Fruit fly (Drosophila melanogaster) whole organism, embryonic: ENCODE results near the gene Ced-12.

ENCODE experiments used
- Abd-B ChIP-seq: fragments of 200-800 bp; sonication (Bioruptor generic); optimal IDR thresholded peaks from 2 replicates; lab custom pipeline; 2018; ENCODE audit warnings: missing biosample characterization, mild to moderate bottlenecking, missing genetic modification characterization, moderate library complexity
- Antp ChIP-seq: fragments of 200-800 bp; sonication (Bioruptor generic); optimal IDR thresholded peaks from 3 replicates; lab custom pipeline; 2016; ENCODE audit warnings: missing biosample characterization, missing genetic modification characterization
- Awh ChIP-seq: fragments of 200-800 bp; sonication (Bioruptor generic); IDR thresholded peaks from 2 replicates; pipeline ENCODE4, ENCODE4 v1.3.6; 2022; ENCODE audit warnings: missing biosample characterization, missing genetic modification characterization
- Blimp-1 ChIP-seq: fragments of 200-800 bp; sonication (Bioruptor generic); optimal IDR thresholded peaks from 3 replicates; lab custom pipeline; 2018; ENCODE audit warnings: missing biosample characterization, missing genetic modification characterization, mild to moderate bottlenecking, moderate library complexity, missing genetic modification reagents
- CG11085 ChIP-seq: fragments of 200-800 bp; sonication (Bioruptor generic); IDR thresholded peaks from 2 replicates; pipeline ENCODE4 v1.3.6; 2022; ENCODE audit warnings: missing biosample characterization, missing genetic modification characterization
- CG12104 ChIP-seq: fragments of 200-800 bp; sonication (Bioruptor generic); optimal IDR thresholded peaks from 3 replicates; lab custom pipeline; 2016; ENCODE audit warnings: missing biosample characterization, missing genetic modification characterization
- CG14441 ChIP-seq: fragments of 200-800 bp; sonication (Bioruptor generic); IDR thresholded peaks from 2 replicates; pipeline ENCODE4 v1.3.6; 2022; ENCODE audit warnings: missing biosample characterization, missing genetic modification characterization
- CG1529 ChIP-seq: fragments of 200-800 bp; sonication (Bioruptor generic); optimal IDR thresholded peaks from 3 replicates; lab custom pipeline; 2018; ENCODE audit warnings: missing biosample characterization, missing genetic modification characterization
- CG15696 ChIP-seq: fragments of 200-800 bp; sonication (Bioruptor generic); optimal IDR thresholded peaks from 2 replicates; lab custom pipeline; 2019; ENCODE audit warnings: missing biosample characterization, mild to moderate bottlenecking, missing genetic modification characterization, moderate library complexity
- CG16813 ChIP-seq: fragments of 200-800 bp; sonication (Bioruptor generic); IDR thresholded peaks from 3 replicates; pipeline ENCODE4 v1.3.6; 2022; ENCODE audit warnings: missing biosample characterization, missing genetic modification characterization; ENCODE audit not compliant: partially characterized antibody
- CG16815 ChIP-seq: fragments of 200-800 bp; sonication (Bioruptor generic); optimal IDR thresholded peaks from 3 replicates; lab custom pipeline; 2017; ENCODE audit warnings: missing biosample characterization, mild to moderate bottlenecking, missing genetic modification characterization
- CG17361 ChIP-seq: fragments of 200-800 bp; sonication (Bioruptor generic); IDR thresholded peaks from 3 replicates; pipeline ENCODE4 v1.3.6; 2022; ENCODE audit warnings: missing biosample characterization, missing genetic modification characterization
- CG17385 ChIP-seq: fragments of 200-800 bp; sonication (Bioruptor generic); optimal IDR thresholded peaks from 3 replicates; lab custom pipeline; 2018; ENCODE audit warnings: missing biosample characterization, mild to moderate bottlenecking, missing genetic modification characterization
- CG17829 ChIP-seq: fragments of 200-800 bp; optimal IDR thresholded peaks from 2 replicates; lab custom pipeline; 2019; ENCODE audit warnings: missing biosample characterization, mild to moderate bottlenecking, missing genetic modification characterization, moderate library complexity
- CG31224 ChIP-seq: fragments of 200-800 bp; sonication (Bioruptor generic); IDR thresholded peaks from 2 replicates; pipeline ENCODE4 v1.3.6; 2022; ENCODE audit warnings: missing biosample characterization, missing genetic modification characterization
- CG3163 ChIP-seq: fragments of 200-800 bp; sonication (Bioruptor generic); optimal IDR thresholded peaks from 3 replicates; lab custom pipeline; 2016; ENCODE audit warnings: missing biosample characterization, missing genetic modification characterization
- CG4404 ChIP-seq: fragments of 200-800 bp; sonication (Bioruptor generic); IDR thresholded peaks from 2 replicates; pipeline ENCODE4 v1.3.6; 2022; ENCODE audit warnings: missing biosample characterization, missing genetic modification characterization
- CG6254 ChIP-seq: fragments of 200-800 bp; sonication (Bioruptor generic); optimal IDR thresholded peaks from 3 replicates; lab custom pipeline; 2017; ENCODE audit warnings: mild to moderate bottlenecking, missing biosample characterization, missing genetic modification reagents, missing genetic modification characterization
- CG6765 ChIP-seq: fragments of 200-800 bp; sonication (Bioruptor generic); optimal IDR thresholded peaks from 3 replicates; lab custom pipeline; 2017; ENCODE audit warnings: missing biosample characterization, mild to moderate bottlenecking, missing genetic modification characterization
- Doc2 ChIP-seq: fragments of 200-800 bp; sonication (Bioruptor generic); IDR thresholded peaks from 2 replicates; pipeline ENCODE4 v1.3.6; 2022; ENCODE audit warnings: missing biosample characterization, missing genetic modification characterization
- Dp ChIP-seq: fragments of 200-800 bp; sonication (Bioruptor generic); optimal IDR thresholded peaks from 2 replicates; lab custom pipeline; 2018; ENCODE audit warnings: missing biosample characterization, mild to moderate bottlenecking, missing genetic modification characterization, moderate library complexity
- Drgx ChIP-seq: fragments of 200-800 bp; sonication (Bioruptor generic); IDR thresholded peaks from 2 replicates; pipeline ENCODE4 v1.3.6; 2022; ENCODE audit warnings: missing biosample characterization, missing genetic modification characterization
- Gug ChIP-seq: fragments of 200-800 bp; sonication (Bioruptor generic); IDR thresholded peaks from 4 replicates; pipeline ENCODE4 v1.3.6; 2022; ENCODE audit warnings: missing biosample characterization, missing genetic modification characterization
- HLH4C ChIP-seq: fragments of 200-800 bp; sonication (Bioruptor generic); IDR thresholded peaks from 3 replicates; pipeline ENCODE4 v1.3.6; 2022; ENCODE audit warnings: missing biosample characterization, missing genetic modification characterization; ENCODE audit not compliant: partially characterized antibody
- Hr51 ChIP-seq, 2 experiments: fragments of 200-800 bp; sonication (Bioruptor generic); optimal IDR thresholded peaks; 2 replicates in 1 of 2; 3 replicates in 1 of 2; lab custom pipeline; 2016 to 2018; ENCODE audit warnings: missing biosample characterization in 2 of 2, missing genetic modification characterization in 2 of 2, mild to moderate bottlenecking in 1 of 2, moderate library complexity in 1 of 2
- Hr78 ChIP-seq, 2 experiments: fragments of 200-800 bp in 1 of 2; fragments of >200 bp in 1 of 2; sonication (Bioruptor generic) in 1 of 2; optimal IDR thresholded peaks; 2 replicates each; lab custom pipeline; 2017 to 2019; ENCODE audit warnings: missing biosample characterization in 2 of 2, missing genetic modification characterization in 2 of 2, mild to moderate bottlenecking in 1 of 2, moderate library complexity in 1 of 2
- MBD-R2 ChIP-seq: fragments of 200-800 bp; sonication (Bioruptor generic); IDR thresholded peaks from 2 replicates; pipeline ENCODE4 v1.3.6; 2022; ENCODE audit warnings: missing biosample characterization, missing genetic modification characterization
- Opbp ChIP-seq: fragments of 200-800 bp; sonication (Bioruptor generic); IDR thresholded peaks from 3 replicates; pipeline ENCODE4 v1.3.6; 2022; ENCODE audit warnings: missing biosample characterization, missing genetic modification characterization; ENCODE audit not compliant: partially characterized antibody
- PHDP ChIP-seq: fragments of 200-800 bp; sonication (Bioruptor generic); optimal IDR thresholded peaks from 3 replicates; lab custom pipeline; 2018; ENCODE audit warnings: missing biosample characterization, mild to moderate bottlenecking, missing genetic modification characterization, moderate library complexity
- al ChIP-seq: fragments of 200-800 bp; sonication (Bioruptor generic); IDR thresholded peaks from 2 replicates; pipeline ENCODE4 v1.3.6; 2022; ENCODE audit warnings: missing biosample characterization, missing genetic modification characterization
- az2 ChIP-seq: fragments of 200-800 bp; sonication (Bioruptor generic); optimal IDR thresholded peaks from 3 replicates; lab custom pipeline; 2016; ENCODE audit warnings: missing biosample characterization, missing genetic modification characterization
- bsh ChIP-seq, 2 experiments: fragments of 200-800 bp; sonication (Bioruptor generic); optimal IDR thresholded peaks; 2 replicates each; lab custom pipeline; 2017 to 2018; ENCODE audit warnings: mild to moderate bottlenecking in 2 of 2, missing biosample characterization in 2 of 2, missing genetic modification characterization in 2 of 2, moderate library complexity in 1 of 2
- cad ChIP-seq: fragments of >200 bp; optimal IDR thresholded peaks from 2 replicates; lab custom pipeline; 2017; ENCODE audit warnings: missing biosample characterization, missing genetic modification characterization
- chif ChIP-seq, 2 experiments: fragments of 200-800 bp; sonication (Bioruptor generic); optimal IDR thresholded peaks; 3 replicates each; lab custom pipeline; 2016; ENCODE audit warnings: missing biosample characterization in 2 of 2, missing genetic modification characterization in 2 of 2
- ci ChIP-seq: fragments of 200-800 bp; sonication (Bioruptor generic); IDR thresholded peaks from 3 replicates; pipeline ENCODE4 v1.3.6; 2022; ENCODE audit warnings: missing biosample characterization, missing genetic modification characterization
- croc ChIP-seq: fragments of 200-800 bp; sonication (Bioruptor generic); conservative IDR thresholded peaks from 3 replicates; pipeline ENCODE4 v1.3.6; 2022; ENCODE audit warnings: missing biosample characterization, missing genetic modification characterization
- grau ChIP-seq: fragments of 200-800 bp; optimal IDR thresholded peaks from 3 replicates; lab custom pipeline; 2019; ENCODE audit warnings: missing biosample characterization, mild to moderate bottlenecking, missing genetic modification characterization, moderate library complexity
- grn ChIP-seq: fragments of 200-800 bp; sonication (Bioruptor generic); optimal IDR thresholded peaks from 3 replicates; lab custom pipeline; 2017; ENCODE audit warnings: missing biosample characterization, missing genetic modification characterization
- hb ChIP-seq: fragments of 200-800 bp; sonication (Bioruptor generic); IDR thresholded peaks from 3 replicates; pipeline ENCODE4 v1.3.6; 2022; ENCODE audit warnings: missing biosample characterization, missing genetic modification characterization; ENCODE audit not compliant: partially characterized antibody
- insv ChIP-seq, 2 experiments: fragments of 200-800 bp; sonication (Bioruptor generic); optimal IDR thresholded peaks; 3 replicates each; lab custom pipeline; 2016 to 2018; ENCODE audit warnings: missing biosample characterization in 2 of 2, missing genetic modification characterization in 2 of 2
- ken ChIP-seq: fragments of 200-800 bp; sonication (Bioruptor generic); IDR thresholded peaks from 3 replicates; pipeline ENCODE4 v1.3.6; 2022; ENCODE audit warnings: missing biosample characterization, missing genetic modification characterization
- nerfin-2 ChIP-seq: fragments of 200-800 bp; sonication (Bioruptor generic); IDR thresholded peaks from 2 replicates; pipeline ENCODE4 v1.3.6; 2022; ENCODE audit warnings: missing biosample characterization, missing genetic modification characterization; ENCODE audit not compliant: partially characterized antibody
- odd ChIP-seq: fragments of 200-800 bp; sonication (Bioruptor generic); optimal IDR thresholded peaks from 2 replicates; lab custom pipeline; 2017; ENCODE audit warnings: missing biosample characterization, mild to moderate bottlenecking, missing genetic modification characterization
- rib ChIP-seq: fragments of 200-800 bp; sonication (Bioruptor generic); IDR thresholded peaks from 2 replicates; pipeline ENCODE4 v1.3.6; 2022; ENCODE audit warnings: missing biosample characterization, missing genetic modification characterization
- shn ChIP-seq: fragments of 200-800 bp; sonication (Bioruptor generic); optimal IDR thresholded peaks from 3 replicates; lab custom pipeline; 2016; ENCODE audit warnings: missing biosample characterization, missing genetic modification characterization
- sqz ChIP-seq: fragments of 200-800 bp; sonication (Bioruptor generic); optimal IDR thresholded peaks from 3 replicates; lab custom pipeline; 2018; ENCODE audit warnings: missing biosample characterization, mild to moderate bottlenecking, missing genetic modification characterization
- ttk ChIP-seq: fragments of 200-800 bp; sonication (Bioruptor generic); IDR thresholded peaks from 2 replicates; pipeline ENCODE4 v2.1.2; 2022; ENCODE audit warnings: missing biosample characterization, missing genetic modification characterization
- usp ChIP-seq: fragments of >200 bp; optimal IDR thresholded peaks from 2 replicates; lab custom pipeline; 2017; ENCODE audit warnings: missing biosample characterization, missing genetic modification characterization
- vvl ChIP-seq: fragments of 200-800 bp; sonication (Bioruptor generic); IDR thresholded peaks from 2 replicates; pipeline ENCODE4 v1.3.6; 2022; ENCODE audit warnings: missing biosample characterization, missing genetic modification characterization

Gene Ced-12

dm6 chr2L:12065683-12066386 lies 31.8 kb upstream of the Ced-12 start:
- TF ChIP-seq CG6765: no peak
- peak; percentile 32 for TF ChIP-seq az2 (GFP tag; lab: Kevin White, UChicago)
- TF ChIP-seq CG3163: peak; percentile 71
- TF ChIP-seq HLH4C (GFP tag; lab: Robert Waterston, UW): no peak
- no peak for TF ChIP-seq Awh (GFP tag; lab: Robert Waterston, UW)
- no peak for TF ChIP-seq ci (GFP tag; lab: Robert Waterston, UW)
- TF ChIP-seq CG17385 (GFP tag; lab: Kevin White, UChicago): peak; percentile 9
- no peak for TF ChIP-seq MBD-R2 (GFP tag; lab: Robert Waterston, UW)
- TF ChIP-seq Opbp (GFP tag; lab: Robert Waterston, UW): no peak
- TF ChIP-seq CG16813 (GFP tag; lab: Robert Waterston, UW): no peak
- peak; percentile 64 to 92 for TF ChIP-seq bsh (GFP tag; optimal IDR thresholded peaks at IDR 0.05; lab: Kevin White, UChicago)
- no peak for TF ChIP-seq Antp (GFP tag; lab: Kevin White, UChicago)
- no peak for TF ChIP-seq al (GFP tag; lab: Robert Waterston, UW)
- no peak for TF ChIP-seq CG31224 (GFP tag; lab: Robert Waterston, UW)
- no peak for TF ChIP-seq Hr78 (GFP tag; optimal IDR thresholded peaks at IDR 0.05; lab: Kevin White, UChicago)
- TF ChIP-seq Drgx (GFP tag; lab: Robert Waterston, UW): peak; percentile 94
- TF ChIP-seq odd (GFP tag; lab: Kevin White, UChicago): no peak
- peak; percentile 62; the same call in 1 of the 2 replicates for TF ChIP-seq vvl
- TF ChIP-seq Blimp-1: peak; percentile 90
- TF ChIP-seq chif (GFP tag; optimal IDR thresholded peaks at IDR 0.05; lab: Kevin White, UChicago): no peak
- TF ChIP-seq grn: no peak
- no peak for TF ChIP-seq Doc2
- no peak for TF ChIP-seq PHDP
- no peak for TF ChIP-seq CG11085 (GFP tag; lab: Robert Waterston, UW)
- peak; percentile 69 for TF ChIP-seq CG6254
- no peak for TF ChIP-seq Hr51 (GFP tag; optimal IDR thresholded peaks at IDR 0.05; lab: Kevin White, UChicago)
- TF ChIP-seq CG4404 (GFP tag; lab: Robert Waterston, UW): 0 out of 2 replicates have a peak, but pooled peaks have one; percentile 39
- TF ChIP-seq nerfin-2: no peak
- TF ChIP-seq hb (GFP tag; lab: Robert Waterston, UW): no peak
- TF ChIP-seq cad (GFP tag; lab: Kevin White, UChicago): peak; percentile 53
- peak; percentile 45 for TF ChIP-seq grau
- TF ChIP-seq usp (GFP tag; lab: Kevin White, UChicago): no peak
- peak; percentile 71 for TF ChIP-seq CG17829 (tag; lab: Kevin White, UChicago)
- TF ChIP-seq CG15696: peak; percentile 87
- no peak for TF ChIP-seq Gug (GFP tag; lab: Robert Waterston, UW)
- TF ChIP-seq rib (GFP tag; lab: Robert Waterston, UW): no peak
- TF ChIP-seq CG1529 (GFP tag; lab: Kevin White, UChicago): peak; percentile 24
- TF ChIP-seq ken (GFP tag; lab: Robert Waterston, UW): 0 out of 3 replicates have a peak, but pooled peaks have one; percentile 8
- TF ChIP-seq sqz (GFP tag; lab: Kevin White, UChicago): peak; percentile 89
- peak; percentile 38; the same call in 1 of the 3 replicates for TF ChIP-seq croc
- TF ChIP-seq CG17361 (GFP tag; lab: Robert Waterston, UW): peak; percentile 63
- TF ChIP-seq CG14441: no peak
- TF ChIP-seq ttk (GFP tag; lab: Robert Waterston, UW): no peak
- peak; percentile 33 for TF ChIP-seq CG16815 (GFP tag; lab: Kevin White, UChicago)
- no peak for TF ChIP-seq insv (GFP tag; optimal IDR thresholded peaks at IDR 0.05; lab: Kevin White, UChicago)
- no peak for TF ChIP-seq shn (GFP tag; lab: Kevin White, UChicago)
- no peak for TF ChIP-seq Abd-B
- no peak for TF ChIP-seq CG12104 (GFP tag; lab: Kevin White, UChicago)
- no peak for TF ChIP-seq Dp
